Fruit fly (Drosophila melanogaster) whole organism, prepupa: ENCODE results near the gene mus301.

Experiments
- Blimp-1 ChIP-seq: fragments of 200-800 bp; sonication (Bioruptor generic); optimal IDR thresholded peaks from 3 replicates; lab custom pipeline; 2017; ENCODE audit warnings: missing biosample characterization, missing genetic modification characterization, mild to moderate bottlenecking, moderate library complexity, missing genetic modification reagents
- CG10631 ChIP-seq: fragments of 200-800 bp; sonication (Bioruptor generic); optimal IDR thresholded peaks from 2 replicates; lab custom pipeline; 2016; ENCODE audit warnings: missing biosample characterization, missing genetic modification characterization
- CG10669 ChIP-seq: fragments of 200-800 bp; sonication (Bioruptor generic); optimal IDR thresholded peaks from 3 replicates; lab custom pipeline; 2018; ENCODE audit warnings: missing biosample characterization, mild to moderate bottlenecking, missing genetic modification characterization, moderate library complexity
- CG11294 ChIP-seq: fragments of 200-800 bp; sonication (Bioruptor generic); IDR thresholded peaks from 2 replicates; pipeline ENCODE4 v1.3.6; 2022; ENCODE audit warnings: missing biosample characterization, missing genetic modification characterization
- CG11762 ChIP-seq: fragments of 200-800 bp; sonication (Bioruptor generic); optimal IDR thresholded peaks from 3 replicates; lab custom pipeline; 2016; ENCODE audit warnings: missing biosample characterization, missing genetic modification characterization; ENCODE audit not compliant: insufficient read depth
- CG11902 ChIP-seq: fragments of 200-800 bp; sonication (Bioruptor generic); optimal IDR thresholded peaks from 3 replicates; lab custom pipeline; 2016; ENCODE audit warnings: missing biosample characterization, missing genetic modification characterization
- CG15336 ChIP-seq: fragments of 200-800 bp; sonication (Bioruptor generic); IDR thresholded peaks from 2 replicates; pipeline ENCODE4 v1.3.6; 2022; ENCODE audit warnings: missing biosample characterization, missing genetic modification characterization
- CG1621 ChIP-seq: fragments of 200-800 bp; sonication (Bioruptor generic); optimal IDR thresholded peaks from 3 replicates; lab custom pipeline; 2018; ENCODE audit warnings: missing biosample characterization, mild to moderate bottlenecking, missing genetic modification characterization
- CG16779 ChIP-seq: fragments of 200-800 bp; sonication (Bioruptor generic); optimal IDR thresholded peaks from 3 replicates; lab custom pipeline; 2017; ENCODE audit warnings: missing biosample characterization, mild to moderate bottlenecking, missing genetic modification characterization
- CG3032 ChIP-seq: fragments of 200-800 bp; optimal IDR thresholded peaks from 2 replicates; lab custom pipeline; 2019; ENCODE audit warnings: missing biosample characterization, mild to moderate bottlenecking, missing genetic modification characterization, moderate library complexity
- CG31627 ChIP-seq: fragments of 200-800 bp; sonication (Bioruptor generic); optimal IDR thresholded peaks from 3 replicates; lab custom pipeline; 2016; ENCODE audit warnings: missing biosample characterization, missing genetic modification characterization
- CG32006 ChIP-seq: fragments of 200-800 bp; sonication (Bioruptor generic); optimal IDR thresholded peaks from 3 replicates; lab custom pipeline; 2017; ENCODE audit warnings: missing biosample characterization, mild to moderate bottlenecking, missing genetic modification characterization
- CG3919 ChIP-seq: fragments of 200-800 bp; sonication (Bioruptor generic); optimal IDR thresholded peaks from 3 replicates; lab custom pipeline; 2016; ENCODE audit warnings: missing biosample characterization, missing genetic modification characterization
- CG6276 ChIP-seq: fragments of 200-800 bp; sonication (Bioruptor generic); optimal IDR thresholded peaks from 2 replicates; lab custom pipeline; 2017; ENCODE audit warnings: missing biosample characterization, mild to moderate bottlenecking, missing genetic modification characterization
- CG6808 ChIP-seq: fragments of 200-800 bp; sonication (Bioruptor generic); optimal IDR thresholded peaks from 3 replicates; lab custom pipeline; 2017; ENCODE audit warnings: missing biosample characterization, missing genetic modification characterization, mild to moderate bottlenecking, moderate library complexity, missing genetic modification reagents
- CG6854 ChIP-seq: fragments of 200-800 bp; sonication (Bioruptor generic); optimal IDR thresholded peaks from 2 replicates; lab custom pipeline; 2017; ENCODE audit warnings: missing biosample characterization, mild to moderate bottlenecking, missing genetic modification characterization
- CG7368 ChIP-seq: fragments of 200-800 bp; sonication (Bioruptor generic); optimal IDR thresholded peaks from 3 replicates; lab custom pipeline; 2016; ENCODE audit warnings: missing biosample characterization, missing genetic modification characterization
- CG8632 ChIP-seq: fragments of 200-800 bp; sonication (Bioruptor generic); optimal IDR thresholded peaks from 3 replicates; lab custom pipeline; 2016; ENCODE audit warnings: missing biosample characterization, missing genetic modification characterization
- CG9139 ChIP-seq: fragments of 200-800 bp; sonication (Bioruptor generic); optimal IDR thresholded peaks from 3 replicates; lab custom pipeline; 2017; ENCODE audit warnings: missing biosample characterization, mild to moderate bottlenecking, missing genetic modification characterization
- Eip75B ChIP-seq: fragments of 200-800 bp; sonication (Bioruptor generic); optimal IDR thresholded peaks from 3 replicates; lab custom pipeline; 2016; ENCODE audit warnings: missing biosample characterization, missing genetic modification characterization
- Eip78C ChIP-seq: fragments of 200-800 bp; sonication (Bioruptor generic); peaks from one replicate; lab custom pipeline; 2016; ENCODE audit warnings: missing biosample characterization, missing genetic modification characterization
- Eip93F ChIP-seq: fragments of 200-800 bp; sonication (Bioruptor generic); optimal IDR thresholded peaks from 2 replicates; lab custom pipeline; 2016; ENCODE audit warnings: missing biosample characterization, mild to moderate bottlenecking, missing genetic modification characterization
- Hr4 ChIP-seq: fragments of 200-800 bp; sonication (Bioruptor generic); optimal IDR thresholded peaks from 3 replicates; lab custom pipeline; 2016; ENCODE audit warnings: missing biosample characterization, missing genetic modification characterization
- Lpt ChIP-seq: fragments of 200-800 bp; sonication (Bioruptor generic); optimal IDR thresholded peaks from 3 replicates; lab custom pipeline; 2016; ENCODE audit warnings: missing biosample characterization, missing genetic modification characterization
- OdsH ChIP-seq: fragments of 200-800 bp; sonication (Bioruptor generic); optimal IDR thresholded peaks from 3 replicates; lab custom pipeline; 2016; ENCODE audit warnings: missing biosample characterization, missing genetic modification characterization
- Sox15 ChIP-seq: fragments of 200-800 bp; sonication (Bioruptor generic); optimal IDR thresholded peaks from 3 replicates; lab custom pipeline; 2016; ENCODE audit warnings: missing biosample characterization, missing genetic modification characterization
- cyc ChIP-seq: fragments of 200-800 bp; sonication (Bioruptor generic); optimal IDR thresholded peaks from 3 replicates; lab custom pipeline; 2016; ENCODE audit warnings: missing biosample characterization, missing genetic modification characterization
- dac ChIP-seq: fragments of 200-800 bp; sonication (Bioruptor generic); optimal IDR thresholded peaks from 2 replicates; lab custom pipeline; 2017; ENCODE audit warnings: missing biosample characterization, mild to moderate bottlenecking, missing genetic modification characterization
- eg ChIP-seq: fragments of 200-800 bp; sonication (Bioruptor generic); IDR thresholded peaks from 3 replicates; pipeline ENCODE4 v1.3.6; 2022; ENCODE audit warnings: missing biosample characterization, missing genetic modification characterization
- esn ChIP-seq: fragments of 200-800 bp; sonication (Bioruptor generic); optimal IDR thresholded peaks from 2 replicates; lab custom pipeline; 2016; ENCODE audit warnings: missing biosample characterization, mild to moderate bottlenecking, missing genetic modification characterization, moderate library complexity
- fd85E ChIP-seq: fragments of 200-800 bp; sonication (Bioruptor generic); optimal IDR thresholded peaks from 3 replicates; lab custom pipeline; 2016; ENCODE audit warnings: missing biosample characterization, missing genetic modification characterization
- fkh ChIP-seq: fragments of 200-800 bp; sonication (Bioruptor generic); optimal IDR thresholded peaks from 3 replicates; lab custom pipeline; 2017; ENCODE audit warnings: missing biosample characterization, mild to moderate bottlenecking, missing genetic modification characterization, moderate library complexity
- lz ChIP-seq: fragments of 200-800 bp; sonication (Bioruptor generic); optimal IDR thresholded peaks from 3 replicates; lab custom pipeline; 2016; ENCODE audit warnings: missing biosample characterization, missing genetic modification characterization
- pdm3 ChIP-seq: fragments of 200-800 bp; sonication (Bioruptor generic); optimal IDR thresholded peaks from 3 replicates; lab custom pipeline; 2016; ENCODE audit warnings: missing biosample characterization, missing genetic modification characterization
- salr ChIP-seq, 2 experiments: fragments of 200-800 bp; sonication (Bioruptor generic); optimal IDR thresholded peaks; 3 replicates each; lab custom pipeline; 2016 to 2018; ENCODE audit warnings: missing biosample characterization in 2 of 2, missing genetic modification characterization in 2 of 2, mild to moderate bottlenecking in 1 of 2
- spab ChIP-seq: fragments of 200-800 bp; sonication (Bioruptor generic); optimal IDR thresholded peaks from 2 replicates; lab custom pipeline; 2017; ENCODE audit warnings: missing biosample characterization, mild to moderate bottlenecking, missing genetic modification characterization, missing genetic modification reagents
- ss ChIP-seq, 2 experiments: fragments of 200-800 bp; sonication (Bioruptor generic); optimal IDR thresholded peaks; 2 replicates in 1 of 2; 3 replicates in 1 of 2; lab custom pipeline; 2017 to 2018; ENCODE audit warnings: mild to moderate bottlenecking in 2 of 2, missing biosample characterization in 2 of 2, missing genetic modification characterization in 2 of 2, moderate library complexity in 1 of 2
- svp ChIP-seq: fragments of 200-800 bp; sonication (Bioruptor generic); peaks from one replicate; lab custom pipeline; 2016; ENCODE audit warnings: missing biosample characterization, missing genetic modification characterization
- topi ChIP-seq: fragments of 200-800 bp; sonication (Bioruptor generic); optimal IDR thresholded peaks from 3 replicates; lab custom pipeline; 2016; ENCODE audit warnings: missing biosample characterization, missing genetic modification characterization

mus301 gene

dm6 chr3L:8153206-8153996, 15.8 kb downstream of the mus301 start (continued):
- peak; percentile 89 for TF ChIP-seq CG3919
- peak; percentile 53 for TF ChIP-seq CG3032 (tag; lab: Kevin White, UChicago)
- peak; percentile 96 for TF ChIP-seq Hr4 (GFP tag; lab: Kevin White, UChicago)
- TF ChIP-seq Sox15 (GFP tag; lab: Kevin White, UChicago) = peak; percentile 56
- TF ChIP-seq Eip75B (GFP tag; lab: Kevin White, UChicago) = peak; percentile 64
- TF ChIP-seq lz (GFP tag; lab: Kevin White, UChicago) = peak; percentile 51
- TF ChIP-seq salr (GFP tag; optimal IDR thresholded peaks at IDR 0.05; lab: Kevin White, UChicago) = peak; percentile 13 to 90
- peak; percentile 95 for TF ChIP-seq CG6276 (GFP tag; lab: Kevin White, UChicago)
- peak in 1 of 2 experiments; percentile 55 for TF ChIP-seq ss (GFP tag; optimal IDR thresholded peaks at IDR 0.05; lab: Kevin White, UChicago)
- TF ChIP-seq CG11762 (GFP tag; lab: Kevin White, UChicago) = peak; percentile 76
- peak; percentile 80 for TF ChIP-seq CG10631 (GFP tag; lab: Kevin White, UChicago)
- TF ChIP-seq svp (GFP tag; lab: Kevin White, UChicago) = no peak

dm6 chr3L:8154544-8154943, 16.9 kb downstream of the mus301 start:
- TF ChIP-seq CG9139 (GFP tag; lab: Kevin White, UChicago) = peak; percentile 36
- no peak for TF ChIP-seq CG1621 (tag; lab: Kevin White, UChicago)
- no peak for TF ChIP-seq svp (GFP tag; lab: Kevin White, UChicago)
- no peak for TF ChIP-seq Eip93F (GFP tag; lab: Kevin White, UChicago)
- TF ChIP-seq CG6854 = no peak
- no peak for TF ChIP-seq CG16779 (tag; lab: Kevin White, UChicago)
- TF ChIP-seq CG10669 (GFP tag; lab: Kevin White, UChicago) = peak; percentile 9
- TF ChIP-seq OdsH (GFP tag; lab: Kevin White, UChicago) = no peak
- TF ChIP-seq CG11902 (GFP tag; lab: Kevin White, UChicago) = no peak
- TF ChIP-seq cyc (GFP tag; lab: Kevin White, UChicago) = no peak
- peak; percentile 10 for TF ChIP-seq CG8632 (GFP tag; lab: Kevin White, UChicago)
- peak; percentile 41 for TF ChIP-seq CG6808 (GFP tag; lab: Kevin White, UChicago)
- TF ChIP-seq topi (GFP tag; lab: Kevin White, UChicago) = no peak
- TF ChIP-seq CG7368 = no peak
- TF ChIP-seq fd85E (GFP tag; lab: Kevin White, UChicago) = no peak
- no peak for TF ChIP-seq Lpt (GFP tag; lab: Kevin White, UChicago)
- TF ChIP-seq ss (GFP tag; optimal IDR thresholded peaks at IDR 0.05; lab: Kevin White, UChicago) = peak in 1 of 2 experiments; percentile 36
- TF ChIP-seq CG31627 (GFP tag; lab: Kevin White, UChicago) = no peak
- TF ChIP-seq esn = no peak
- TF ChIP-seq Eip78C = peak; percentile 18
- TF ChIP-seq dac (GFP tag; lab: Kevin White, UChicago) = no peak
- no peak for TF ChIP-seq CG32006 (GFP tag; lab: Kevin White, UChicago)
- no peak for TF ChIP-seq salr (GFP tag; optimal IDR thresholded peaks at IDR 0.05; lab: Kevin White, UChicago)
- peak; percentile 18 for TF ChIP-seq spab (GFP tag; lab: Kevin White, UChicago)
- peak; percentile 37; the same call in 1 of the 2 replicates for TF ChIP-seq CG15336 (GFP tag; lab: Robert Waterston, UW)
- no peak for TF ChIP-seq CG11294 (GFP tag; lab: Robert Waterston, UW)
- TF ChIP-seq, all 60 proteins: peak for 8

dm6 chr3L:8155324-8155723, 17.7 kb downstream of the mus301 start:
- no peak for TF ChIP-seq CG32006 (GFP tag; lab: Kevin White, UChicago)
- no peak for TF ChIP-seq Blimp-1 (GFP tag; lab: Kevin White, UChicago)
- no peak for TF ChIP-seq CG3919
- TF ChIP-seq fkh = no peak
- TF ChIP-seq ss (GFP tag; optimal IDR thresholded peaks at IDR 0.05; lab: Kevin White, UChicago) = no peak
- no peak for TF ChIP-seq pdm3 (GFP tag; lab: Kevin White, UChicago)
- TF ChIP-seq eg (GFP tag; lab: Robert Waterston, UW) = no peak
